Fruit fly (Drosophila melanogaster) whole organism, prepupa: ENCODE results near the gene Ets97D.
A peak's percentile ranks its signal among the peaks of the same experiment; 100 is the strongest.

Source experiments
- Blimp-1 ChIP-seq: fragments of 200-800 bp; sonication (Bioruptor generic); optimal IDR thresholded peaks from 3 replicates; lab custom pipeline; 2017; ENCODE audit warnings: missing biosample characterization, missing genetic modification characterization, mild to moderate bottlenecking, moderate library complexity, missing genetic modification reagents
- CG10631 ChIP-seq: fragments of 200-800 bp; sonication (Bioruptor generic); optimal IDR thresholded peaks from 2 replicates; lab custom pipeline; 2016; ENCODE audit warnings: missing biosample characterization, missing genetic modification characterization
- CG11294 ChIP-seq: fragments of 200-800 bp; sonication (Bioruptor generic); IDR thresholded peaks from 2 replicates; pipeline ENCODE4 v1.3.6; 2022; ENCODE audit warnings: missing biosample characterization, missing genetic modification characterization
- CG11762 ChIP-seq: fragments of 200-800 bp; sonication (Bioruptor generic); optimal IDR thresholded peaks from 3 replicates; lab custom pipeline; 2016; ENCODE audit warnings: missing biosample characterization, missing genetic modification characterization; ENCODE audit not compliant: insufficient read depth
- CG15336 ChIP-seq: fragments of 200-800 bp; sonication (Bioruptor generic); IDR thresholded peaks from 2 replicates; pipeline ENCODE4 v1.3.6; 2022; ENCODE audit warnings: missing biosample characterization, missing genetic modification characterization
- CG1621 ChIP-seq: fragments of 200-800 bp; sonication (Bioruptor generic); optimal IDR thresholded peaks from 3 replicates; lab custom pipeline; 2018; ENCODE audit warnings: missing biosample characterization, mild to moderate bottlenecking, missing genetic modification characterization
- CG3032 ChIP-seq: fragments of 200-800 bp; optimal IDR thresholded peaks from 2 replicates; lab custom pipeline; 2019; ENCODE audit warnings: missing biosample characterization, mild to moderate bottlenecking, missing genetic modification characterization, moderate library complexity
- CG31627 ChIP-seq: fragments of 200-800 bp; sonication (Bioruptor generic); optimal IDR thresholded peaks from 3 replicates; lab custom pipeline; 2016; ENCODE audit warnings: missing biosample characterization, missing genetic modification characterization
- CG32006 ChIP-seq: fragments of 200-800 bp; sonication (Bioruptor generic); optimal IDR thresholded peaks from 3 replicates; lab custom pipeline; 2017; ENCODE audit warnings: missing biosample characterization, mild to moderate bottlenecking, missing genetic modification characterization
- CG34406 ChIP-seq: fragments of 200-800 bp; sonication (Bioruptor generic); optimal IDR thresholded peaks from 3 replicates; lab custom pipeline; 2016; ENCODE audit warnings: missing biosample characterization, missing genetic modification characterization
- CG3919 ChIP-seq: fragments of 200-800 bp; sonication (Bioruptor generic); optimal IDR thresholded peaks from 3 replicates; lab custom pipeline; 2016; ENCODE audit warnings: missing biosample characterization, missing genetic modification characterization
- CG4318 ChIP-seq: fragments of 200-800 bp; sonication (Bioruptor generic); optimal IDR thresholded peaks from 3 replicates; lab custom pipeline; 2017; ENCODE audit warnings: missing biosample characterization, mild to moderate bottlenecking, missing genetic modification characterization
- CG6163 ChIP-seq: fragments of 200-800 bp; sonication (Bioruptor generic); IDR thresholded peaks from 3 replicates; pipeline ENCODE4 v1.3.6; 2022; ENCODE audit warnings: missing biosample characterization, missing genetic modification characterization
- CG6792 ChIP-seq: fragments of 200-800 bp; sonication (Bioruptor generic); optimal IDR thresholded peaks from 3 replicates; lab custom pipeline; 2016; ENCODE audit warnings: missing biosample characterization, missing genetic modification characterization
- CG6854 ChIP-seq: fragments of 200-800 bp; sonication (Bioruptor generic); optimal IDR thresholded peaks from 2 replicates; lab custom pipeline; 2017; ENCODE audit warnings: missing biosample characterization, mild to moderate bottlenecking, missing genetic modification characterization
- CG8119 ChIP-seq: fragments of 200-800 bp; sonication (Bioruptor generic); IDR thresholded peaks from 3 replicates; pipeline ENCODE4 v1.3.6; 2022; ENCODE audit warnings: missing biosample characterization, missing genetic modification characterization
- CG8319 ChIP-seq: fragments of 200-800 bp; sonication (Bioruptor generic); optimal IDR thresholded peaks from 3 replicates; lab custom pipeline; 2016; ENCODE audit warnings: missing biosample characterization, missing genetic modification characterization
- CG8632 ChIP-seq: fragments of 200-800 bp; sonication (Bioruptor generic); optimal IDR thresholded peaks from 3 replicates; lab custom pipeline; 2016; ENCODE audit warnings: missing biosample characterization, missing genetic modification characterization
- CG9139 ChIP-seq: fragments of 200-800 bp; sonication (Bioruptor generic); optimal IDR thresholded peaks from 3 replicates; lab custom pipeline; 2017; ENCODE audit warnings: missing biosample characterization, mild to moderate bottlenecking, missing genetic modification characterization
- Eip75B ChIP-seq: fragments of 200-800 bp; sonication (Bioruptor generic); optimal IDR thresholded peaks from 3 replicates; lab custom pipeline; 2016; ENCODE audit warnings: missing biosample characterization, missing genetic modification characterization
- Eip78C ChIP-seq: fragments of 200-800 bp; sonication (Bioruptor generic); peaks from one replicate; lab custom pipeline; 2016; ENCODE audit warnings: missing biosample characterization, missing genetic modification characterization
- Eip93F ChIP-seq: fragments of 200-800 bp; sonication (Bioruptor generic); optimal IDR thresholded peaks from 2 replicates; lab custom pipeline; 2016; ENCODE audit warnings: missing biosample characterization, mild to moderate bottlenecking, missing genetic modification characterization
- Ets21C ChIP-seq: fragments of 200-800 bp; sonication (Bioruptor generic); optimal IDR thresholded peaks from 3 replicates; lab custom pipeline; 2016; ENCODE audit warnings: missing biosample characterization, missing genetic modification characterization
- Ets96B ChIP-seq: fragments of 200-800 bp; optimal IDR thresholded peaks from 2 replicates; lab custom pipeline; 2019; ENCODE audit warnings: missing biosample characterization, mild to moderate bottlenecking, missing genetic modification characterization, moderate library complexity
- Hr38 ChIP-seq: sonication (Bioruptor generic); optimal IDR thresholded peaks from 2 replicates; lab custom pipeline; 2016; ENCODE audit warnings: missing biosample characterization, missing genetic modification characterization
- Hr4 ChIP-seq: fragments of 200-800 bp; sonication (Bioruptor generic); optimal IDR thresholded peaks from 3 replicates; lab custom pipeline; 2016; ENCODE audit warnings: missing biosample characterization, missing genetic modification characterization
- Lpt ChIP-seq: fragments of 200-800 bp; sonication (Bioruptor generic); optimal IDR thresholded peaks from 3 replicates; lab custom pipeline; 2016; ENCODE audit warnings: missing biosample characterization, missing genetic modification characterization
- OdsH ChIP-seq: fragments of 200-800 bp; sonication (Bioruptor generic); optimal IDR thresholded peaks from 3 replicates; lab custom pipeline; 2016; ENCODE audit warnings: missing biosample characterization, missing genetic modification characterization
- Smox ChIP-seq: fragments of 200-800 bp; sonication (Bioruptor generic); optimal IDR thresholded peaks from 3 replicates; lab custom pipeline; 2016; ENCODE audit warnings: missing biosample characterization, missing genetic modification characterization
- Sox102F ChIP-seq: fragments of 200-800 bp; sonication (Bioruptor generic); optimal IDR thresholded peaks from 2 replicates; lab custom pipeline; 2016; ENCODE audit warnings: missing biosample characterization, mild to moderate bottlenecking, missing genetic modification characterization
- Sox14 ChIP-seq: fragments of 200-800 bp; sonication (Bioruptor generic); optimal IDR thresholded peaks from 3 replicates; lab custom pipeline; 2016; ENCODE audit warnings: missing biosample characterization, missing genetic modification characterization
- Sox15 ChIP-seq: fragments of 200-800 bp; sonication (Bioruptor generic); optimal IDR thresholded peaks from 3 replicates; lab custom pipeline; 2016; ENCODE audit warnings: missing biosample characterization, missing genetic modification characterization
- cyc ChIP-seq: fragments of 200-800 bp; sonication (Bioruptor generic); optimal IDR thresholded peaks from 3 replicates; lab custom pipeline; 2016; ENCODE audit warnings: missing biosample characterization, missing genetic modification characterization
- dac ChIP-seq: fragments of 200-800 bp; sonication (Bioruptor generic); optimal IDR thresholded peaks from 2 replicates; lab custom pipeline; 2017; ENCODE audit warnings: missing biosample characterization, mild to moderate bottlenecking, missing genetic modification characterization
- dsx ChIP-seq: fragments of 200-800 bp; optimal IDR thresholded peaks from 3 replicates; lab custom pipeline; 2019; ENCODE audit warnings: missing biosample characterization, mild to moderate bottlenecking, missing genetic modification characterization, moderate library complexity; ENCODE audit not compliant: poor library complexity, severe bottlenecking
- eg ChIP-seq: fragments of 200-800 bp; sonication (Bioruptor generic); IDR thresholded peaks from 3 replicates; pipeline ENCODE4 v1.3.6; 2022; ENCODE audit warnings: missing biosample characterization, missing genetic modification characterization
- fd59A ChIP-seq: fragments of 200-800 bp; sonication (Bioruptor generic); optimal IDR thresholded peaks from 2 replicates; lab custom pipeline; 2017; ENCODE audit warnings: missing biosample characterization, mild to moderate bottlenecking, missing genetic modification characterization, missing genetic modification reagents
- fd85E ChIP-seq: fragments of 200-800 bp; sonication (Bioruptor generic); optimal IDR thresholded peaks from 3 replicates; lab custom pipeline; 2016; ENCODE audit warnings: missing biosample characterization, missing genetic modification characterization
- fkh ChIP-seq: fragments of 200-800 bp; sonication (Bioruptor generic); optimal IDR thresholded peaks from 3 replicates; lab custom pipeline; 2017; ENCODE audit warnings: missing biosample characterization, mild to moderate bottlenecking, missing genetic modification characterization, moderate library complexity
- salr ChIP-seq, 2 experiments: fragments of 200-800 bp; sonication (Bioruptor generic); optimal IDR thresholded peaks; 3 replicates each; lab custom pipeline; 2016 to 2018; ENCODE audit warnings: missing biosample characterization in 2 of 2, missing genetic modification characterization in 2 of 2, mild to moderate bottlenecking in 1 of 2
- spab ChIP-seq: fragments of 200-800 bp; sonication (Bioruptor generic); optimal IDR thresholded peaks from 2 replicates; lab custom pipeline; 2017; ENCODE audit warnings: missing biosample characterization, mild to moderate bottlenecking, missing genetic modification characterization, missing genetic modification reagents
- svp ChIP-seq: fragments of 200-800 bp; sonication (Bioruptor generic); peaks from one replicate; lab custom pipeline; 2016; ENCODE audit warnings: missing biosample characterization, missing genetic modification characterization
- vri ChIP-seq: fragments of 200-800 bp; sonication (Bioruptor generic); optimal IDR thresholded peaks from 3 replicates; lab custom pipeline; 2016; ENCODE audit warnings: missing biosample characterization, mild to moderate bottlenecking, missing genetic modification characterization

Ets97D gene

dm6 chr3R:26915463-26915925 lies 2.8 kb upstream of the Ets97D start, which contains the start of gene CG46339 (continued):
- TF ChIP-seq cyc (no peak), spab (GFP tag; lab: Kevin White, UChicago) (peak; percentile 12), svp (GFP tag; lab: Kevin White, UChicago) (no peak), CG31627 (no peak), CG1621 (tag; lab: Kevin White, UChicago) (peak; percentile 15), CG11294 (GFP tag; lab: Robert Waterston, UW) (no peak), fkh (peak; percentile 74), CG8319 (GFP tag; lab: Kevin White, UChicago) (peak; percentile 29), vri (GFP tag; lab: Kevin White, UChicago) (peak; percentile 86), dsx (no peak), CG3032 (no peak), Sox102F (GFP tag; lab: Kevin White, UChicago) (peak; percentile 53), dac (GFP tag; lab: Kevin White, UChicago) (no peak), Hr4 (no peak), CG9139 (GFP tag; lab: Kevin White, UChicago) (peak; percentile 31), CG6792 (GFP tag; lab: Kevin White, UChicago) (peak; percentile 17), Ets21C (no peak), CG34406 (GFP tag; lab: Kevin White, UChicago) (peak; percentile 8), Hr38 (GFP tag; lab: Kevin White, UChicago) (no peak), Eip75B (GFP tag; lab: Kevin White, UChicago) (no peak), fd59A (GFP tag; lab: Kevin White, UChicago) (no peak), Sox15 (no peak), Lpt (GFP tag; lab: Kevin White, UChicago) (peak; percentile 14), CG10631 (GFP tag; lab: Kevin White, UChicago) (no peak)

DNA sequence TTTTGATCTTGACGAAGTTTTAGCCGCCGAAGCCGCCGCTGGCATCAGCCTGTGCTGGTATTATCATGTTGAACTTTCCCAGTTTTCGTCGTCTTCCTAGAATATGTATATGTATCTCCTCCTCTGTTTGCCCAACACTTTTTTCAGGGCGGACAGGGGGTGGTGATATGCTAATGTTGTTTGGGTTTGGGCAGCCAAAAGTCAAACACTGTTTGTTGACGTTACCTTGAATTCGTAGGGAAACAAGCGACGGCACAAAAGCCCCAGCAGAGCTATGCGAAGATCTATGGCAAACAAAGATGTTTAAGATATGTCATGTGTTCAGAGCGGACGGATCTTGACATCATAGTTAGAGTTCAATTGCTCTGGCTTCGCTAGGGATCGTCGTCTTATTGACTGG lies 3.9 kb downstream of the Ets97D start:
- no peak for TF ChIP-seq Eip93F (GFP tag; lab: Kevin White, UChicago)
- TF ChIP-seq fkh, result peak; percentile 84

DNA sequence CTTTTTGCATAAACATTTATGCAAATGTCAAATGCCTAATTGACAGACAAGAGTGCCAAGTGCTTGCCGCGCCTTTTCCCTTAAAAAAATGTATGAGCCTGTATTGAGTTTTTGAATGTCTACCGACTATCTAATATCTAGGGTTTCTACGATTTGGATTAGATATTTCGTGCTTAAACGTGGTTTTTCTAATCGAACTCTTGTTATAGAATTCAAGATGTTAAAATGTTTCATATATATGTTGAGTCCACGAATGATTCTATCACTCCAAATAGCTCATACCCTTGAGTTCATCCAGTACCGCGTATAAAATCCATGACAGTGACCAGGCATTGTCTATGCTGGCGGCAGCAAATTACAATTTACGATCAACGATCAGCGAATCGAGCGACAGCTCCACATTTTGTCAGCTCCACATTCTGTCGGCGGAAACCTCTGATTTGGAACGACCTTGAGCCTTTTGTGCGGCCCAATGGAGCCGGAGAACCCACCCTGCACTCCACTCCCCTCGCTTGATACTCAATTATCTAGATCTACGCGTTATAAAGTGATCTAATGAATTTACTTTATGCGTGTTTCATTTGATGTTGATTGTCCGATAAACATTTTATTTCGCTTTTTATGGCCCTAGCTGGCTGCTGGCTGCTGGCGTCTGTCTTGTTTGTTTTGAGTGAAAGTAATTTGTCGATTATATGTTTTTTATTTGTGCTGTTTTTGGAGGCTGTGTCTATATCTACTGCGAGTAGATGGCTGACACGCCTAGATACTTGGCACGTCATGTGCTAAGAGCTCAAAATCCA lies 5.8 kb downstream of the Ets97D start:
- peak; percentile 22; the same call in 1 of the 3 replicates for TF ChIP-seq CG6163 (GFP tag; lab: Robert Waterston, UW)
- TF ChIP-seq CG15336 (GFP tag; lab: Robert Waterston, UW), result 0 out of 2 replicates have a peak, but pooled peaks have one; percentile 27
- TF ChIP-seq vri (GFP tag; lab: Kevin White, UChicago), result no peak
- TF ChIP-seq, all 60 proteins: peak for 2

DNA sequence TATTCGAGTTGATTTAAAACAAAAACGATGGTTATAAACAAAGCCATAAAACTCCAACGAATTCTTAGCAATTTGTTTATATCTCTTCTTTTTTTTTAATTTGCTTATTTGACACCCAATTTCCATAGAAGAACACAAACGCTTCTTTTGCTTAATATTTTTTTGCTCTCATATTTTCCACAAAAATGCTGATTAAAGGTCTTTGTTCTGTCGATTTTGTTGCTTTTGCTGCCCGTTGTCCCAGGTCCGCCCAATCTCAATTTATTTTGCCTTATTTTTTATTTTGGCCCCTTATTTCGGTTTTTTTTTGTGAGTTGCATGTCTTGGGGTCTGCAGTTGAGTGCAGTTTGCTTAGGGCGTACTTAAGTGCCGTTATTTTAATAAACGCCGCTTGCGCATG lies 6.7 kb downstream of the Ets97D start:
- TF ChIP-seq CG6854 (GFP tag; lab: Kevin White, UChicago) (peak; percentile 60), Eip93F (GFP tag; lab: Kevin White, UChicago) (no peak)

DNA sequence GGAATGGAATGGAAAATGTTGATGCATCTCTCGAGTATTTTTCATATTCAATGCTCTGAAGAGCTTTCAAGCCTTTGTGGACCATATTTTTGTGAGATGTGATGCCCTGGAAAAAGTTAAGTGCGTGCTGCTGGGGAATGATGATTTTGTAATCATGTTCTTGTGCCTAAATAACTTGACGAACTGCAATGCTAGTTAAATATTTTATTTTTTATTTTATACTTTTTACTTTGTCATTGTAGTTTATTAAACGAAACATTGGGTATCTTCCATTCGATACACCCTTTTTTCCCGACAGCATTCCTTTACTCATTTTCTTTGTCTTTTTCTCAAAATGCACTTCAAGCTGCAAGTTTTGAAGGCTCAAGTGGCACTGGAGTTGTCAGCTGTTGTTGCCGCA lies 12.7 kb downstream of the Ets97D start:
- TF ChIP-seq OdsH (peak; percentile 66), Eip75B (GFP tag; lab: Kevin White, UChicago) (peak; percentile 26), Ets96B (tag; lab: Kevin White, UChicago) (peak; percentile 27), Sox15 (peak; percentile 29), CG32006 (GFP tag; lab: Kevin White, UChicago) (peak; percentile 68), dac (GFP tag; lab: Kevin White, UChicago) (no peak), Sox102F (GFP tag; lab: Kevin White, UChicago) (peak; percentile 53), CG8632 (GFP tag; lab: Kevin White, UChicago) (peak; percentile 45), CG34406 (GFP tag; lab: Kevin White, UChicago) (peak; percentile 60), Eip78C (GFP tag; lab: Kevin White, UChicago) (peak; percentile 85), CG11762 (GFP tag; lab: Kevin White, UChicago) (peak; percentile 5), Smox (GFP tag; lab: Kevin White, UChicago) (no peak), CG15336 (GFP tag; lab: Robert Waterston, UW) (peak; percentile 76), salr (GFP tag; optimal IDR thresholded peaks at IDR 0.05; lab: Kevin White, UChicago) (peak in 1 of 2 experiments; percentile 22), fd85E (GFP tag; lab: Kevin White, UChicago) (no peak), Blimp-1 (GFP tag; lab: Kevin White, UChicago) (no peak), Hr4 (peak; percentile 61), eg (GFP tag; lab: Robert Waterston, UW) (peak; percentile 67), CG3919 (peak; percentile 67), Sox14 (GFP tag; lab: Kevin White, UChicago) (peak; percentile 39), CG4318 (peak; percentile 16), CG8119 (GFP tag; lab: Robert Waterston, UW) (peak; percentile 66)
